Fruit fly (Drosophila melanogaster): ENCODE data around the gene Cp190.

DNA sequence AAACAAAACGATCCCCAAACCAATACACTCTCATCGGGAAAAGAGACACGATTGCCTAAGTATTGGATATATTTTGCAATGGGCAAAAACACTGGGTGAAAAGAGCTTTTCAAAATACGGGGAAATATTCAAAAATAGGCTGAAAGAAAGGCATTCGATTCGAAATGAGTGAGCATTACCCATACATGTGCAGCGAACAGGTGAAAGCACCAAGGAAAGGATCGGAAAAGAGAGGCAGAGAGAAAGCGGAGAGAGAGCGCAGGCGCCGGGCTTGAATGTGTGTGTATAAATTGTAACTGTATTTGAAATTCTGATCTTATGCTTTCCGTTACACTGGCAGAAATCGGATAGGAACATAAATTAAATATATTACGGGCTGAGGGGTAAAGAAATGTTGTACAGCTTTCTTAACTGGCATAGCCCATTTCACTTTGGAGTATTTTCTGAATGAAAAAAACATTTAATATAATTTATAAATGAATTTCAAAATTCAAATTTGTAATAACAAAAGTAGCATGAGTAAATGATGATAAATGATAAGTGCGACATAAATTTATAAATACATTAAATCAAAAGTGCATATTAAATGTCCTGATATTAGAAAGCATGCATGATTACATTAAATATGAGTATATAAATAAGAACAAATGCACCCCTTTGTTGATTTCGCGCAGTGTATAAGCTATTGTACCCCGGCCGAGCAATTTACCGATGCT is 5.7 kb upstream of the Cp190 start:
- TF ChIP-seq Dll (optimal IDR thresholded peaks at IDR 0.05) = no peak
- no peak for TF ChIP-seq psq (optimal IDR thresholded peaks at IDR 0.05)
- no peak for TF ChIP-seq CG8478 (optimal IDR thresholded peaks at IDR 0.05)
